Fruit fly (Drosophila melanogaster): ENCODE results near the gene CG32277.

Gene CG32277

DNA sequence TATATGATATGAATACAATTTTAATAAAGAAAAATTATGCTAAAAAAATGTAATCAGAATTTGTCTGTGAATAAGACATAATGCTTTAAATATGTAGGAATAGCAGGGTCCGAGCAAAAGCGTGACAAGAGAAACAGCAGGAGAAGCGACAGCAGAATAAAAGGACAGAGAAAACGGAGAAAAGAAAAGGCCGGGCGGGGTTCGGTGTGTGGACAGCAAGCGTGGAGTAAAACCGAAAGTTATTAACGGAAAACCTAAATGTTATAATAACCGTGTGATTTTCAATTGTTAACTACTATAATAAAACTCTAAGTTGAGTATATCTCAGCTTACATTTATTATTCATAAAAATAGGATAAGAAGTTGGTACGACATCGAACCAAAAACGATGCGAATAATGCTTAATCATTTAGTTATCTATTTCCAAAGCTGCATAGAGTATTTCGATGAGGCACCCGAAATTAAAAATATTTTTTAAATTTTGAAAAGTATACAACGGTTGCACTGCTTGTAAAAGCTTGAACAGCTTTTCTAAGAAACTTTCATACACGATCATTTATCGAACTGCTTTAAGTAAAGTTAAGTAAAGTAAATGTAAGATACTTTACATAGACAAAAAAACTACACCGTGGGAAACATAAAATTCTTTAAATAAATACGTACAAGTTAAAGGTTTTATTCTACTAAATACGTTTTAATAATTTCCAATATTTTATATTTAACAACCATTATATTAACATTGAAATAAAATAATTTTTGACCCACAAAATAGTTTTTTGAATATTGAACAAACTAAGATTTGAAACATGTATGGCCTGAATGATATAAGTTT, 46.6 kb upstream of the CG32277 start (continued):
- TF ChIP-seq CoRest (tag; optimal IDR thresholded peaks at IDR 0.05) (peak; percentile 7), Poxn (GFP tag; IDR thresholded peaks at IDR 0.05) (no peak), onecut (GFP tag; IDR thresholded peaks at IDR 0.05) (no peak), ara (GFP tag; IDR thresholded peaks at IDR 0.05) (no peak), dimm (GFP tag; IDR thresholded peaks at IDR 0.05) (no peak), br (optimal IDR thresholded peaks at IDR 0.05) (no peak), sob (GFP tag; IDR thresholded peaks at IDR 0.05) (no peak), CG12155 (GFP tag; optimal IDR thresholded peaks at IDR 0.05) (no peak), disco-r (GFP tag; optimal IDR thresholded peaks at IDR 0.05) (no peak), ind (GFP tag; optimal IDR thresholded peaks at IDR 0.05) (no peak), repo (GFP tag; optimal IDR thresholded peaks at IDR 0.05) (no peak), CG30020 (tag; optimal IDR thresholded peaks at IDR 0.05) (no peak), sug (tag; optimal IDR thresholded peaks at IDR 0.05) (no peak), CG14441 (GFP tag; IDR thresholded peaks at IDR 0.05) (no peak), gsb (GFP tag; IDR thresholded peaks at IDR 0.05) (no peak), nmo (GFP tag; optimal IDR thresholded peaks at IDR 0.05) (peak; percentile 3), CG4730 (GFP tag; IDR thresholded peaks at IDR 0.05) (no peak), CG2678 (tag; optimal IDR thresholded peaks at IDR 0.05) (no peak), CG1233 (GFP tag; optimal IDR thresholded peaks at IDR 0.05) (no peak), Dip3 (GFP tag; optimal IDR thresholded peaks at IDR 0.05) (no peak), Hmx (GFP tag; optimal IDR thresholded peaks at IDR 0.05) (no peak), CG5245 (GFP tag; optimal IDR thresholded peaks at IDR 0.05) (no peak), CG15479 (GFP tag; optimal IDR thresholded peaks at IDR 0.05) (no peak), CG14014 (GFP tag; IDR thresholded peaks at IDR 0.05) (no peak), Aef1 (GFP tag; IDR thresholded peaks at IDR 0.05) (no peak), phol (tag; optimal IDR thresholded peaks at IDR 0.05) (no peak), CG5953 (GFP tag; IDR thresholded peaks at IDR 0.05) (no peak), Fer3 (tag; optimal IDR thresholded peaks at IDR 0.05) (no peak), CG10147 (GFP tag; optimal IDR thresholded peaks at IDR 0.05) (no peak), CG8388 (GFP tag; optimal IDR thresholded peaks at IDR 0.05) (no peak), slou (GFP tag; optimal IDR thresholded peaks at IDR 0.05) (no peak), CG17385 (GFP tag; optimal IDR thresholded peaks at IDR 0.05) (no peak), CG3281 (GFP tag; optimal IDR thresholded peaks at IDR 0.05) (no peak), CG1603 (tag; optimal IDR thresholded peaks at IDR 0.05) (no peak), Spps (tag; optimal IDR thresholded peaks at IDR 0.05) (no peak), fu2 (GFP tag; optimal IDR thresholded peaks at IDR 0.05) (no peak), chn (GFP tag; optimal IDR thresholded peaks at IDR 0.05) (no peak), sens-2 (GFP tag; IDR thresholded peaks at IDR 0.05) (no peak), CG1792 (GFP tag; optimal IDR thresholded peaks at IDR 0.05) (no peak), fd102C (GFP tag; optimal IDR thresholded peaks at IDR 0.05) (no peak), CG9817 (tag; optimal IDR thresholded peaks at IDR 0.05) (no peak), ssp (GFP tag; IDR thresholded peaks at IDR 0.05) (no peak), GATAe (GFP tag; conservative IDR thresholded peaks at IDR 0.05) (no peak), Rfx (GFP tag; IDR thresholded peaks at IDR 0.05) (no peak), Oaz (GFP tag; IDR thresholded peaks at IDR 0.05) (no peak), CG8944 (GFP tag; optimal IDR thresholded peaks at IDR 0.05) (no peak), CG34376 (GFP tag; optimal IDR thresholded peaks at IDR 0.05) (no peak), Sox102F (GFP tag; optimal IDR thresholded peaks at IDR 0.05) (peak; percentile 2), CG4424 (GFP tag; optimal IDR thresholded peaks at IDR 0.05) (no peak), twi (tag; optimal IDR thresholded peaks at IDR 0.05) (no peak), E2f2 (GFP tag; IDR thresholded peaks at IDR 0.05) (peak; percentile 41; the same call in 1 of the 2 replicates), dpn (GFP tag; optimal IDR thresholded peaks at IDR 0.05) (no peak)

Data from whole organism, embryonic.